Fruit fly (Drosophila melanogaster): ENCODE data around the gene rdx.

rdx gene

DNA sequence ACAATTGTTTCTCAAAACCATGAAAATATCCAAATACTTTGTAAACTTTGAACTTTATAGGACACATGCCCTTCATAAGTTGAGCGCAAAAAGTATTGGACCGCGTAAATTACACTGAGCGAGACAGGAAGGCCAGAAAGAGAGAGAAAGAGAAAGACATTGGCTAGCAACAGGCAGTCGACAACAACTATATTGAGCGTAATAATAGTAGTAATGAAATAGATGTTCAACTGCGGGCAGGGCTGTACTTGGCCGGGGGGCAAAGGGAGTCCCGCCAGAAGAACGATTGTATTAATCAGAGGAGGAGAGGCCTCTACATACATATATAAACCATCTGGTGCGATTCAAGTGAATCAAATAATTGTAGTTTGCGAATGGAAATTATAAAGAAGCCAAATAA, 17.3 kb downstream of the rdx start (continued):
- no peak for TF ChIP-seq Gsc (GFP tag; IDR thresholded peaks at IDR 0.05)
- no peak for TF ChIP-seq CG7556 (GFP tag; optimal IDR thresholded peaks at IDR 0.05)
- no peak for TF ChIP-seq B-H1 (GFP tag; IDR thresholded peaks at IDR 0.05)
- TF ChIP-seq CG4820 (GFP tag; optimal IDR thresholded peaks at IDR 0.05): no peak
- peak; percentile 54 for TF ChIP-seq scrt (GFP tag; optimal IDR thresholded peaks at IDR 0.05)
- peak; percentile 39 for TF ChIP-seq ftz-f1 (GFP tag; optimal IDR thresholded peaks at IDR 0.05)
- no peak for TF ChIP-seq gce (GFP tag; IDR thresholded peaks at IDR 0.05)
- peak; percentile 32 for TF ChIP-seq mirr (GFP tag; optimal IDR thresholded peaks at IDR 0.05)

DNA sequence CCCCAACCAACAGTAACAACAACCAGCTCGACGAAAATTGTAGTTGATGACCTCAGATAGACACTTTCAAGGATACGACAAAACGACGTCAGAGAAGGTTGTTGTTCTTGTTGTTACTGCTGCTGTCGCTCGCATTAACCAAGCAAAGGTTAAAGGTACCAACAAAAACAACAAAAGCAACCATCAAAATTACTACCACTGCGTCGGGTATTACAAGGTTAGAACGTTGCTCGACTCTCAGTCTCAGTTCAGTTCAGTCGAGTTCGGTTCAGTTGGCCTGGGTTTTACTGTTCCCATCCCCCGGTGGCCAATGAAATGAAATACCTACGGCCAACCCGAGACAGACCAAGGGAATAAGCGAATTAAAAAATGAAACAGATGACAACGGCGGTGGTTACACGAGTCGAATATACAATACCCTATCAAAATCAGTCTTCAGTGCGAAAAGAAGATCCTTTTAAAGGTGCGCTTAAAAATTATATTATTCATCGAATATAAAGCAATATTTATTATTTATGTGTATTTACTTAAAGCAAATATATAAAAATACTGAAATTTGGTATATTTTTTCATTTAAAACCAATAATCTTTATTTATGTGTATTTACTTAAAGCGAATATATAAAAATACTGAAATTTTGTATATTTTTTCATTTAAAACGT, 17.9 kb downstream of the rdx start:
- TF ChIP-seq pzg (GFP tag; optimal IDR thresholded peaks at IDR 0.05) (no peak), dysf (GFP tag; IDR thresholded peaks at IDR 0.05) (0 out of 3 replicates have a peak, but pooled peaks have one; percentile 19), bcd (GFP tag; optimal IDR thresholded peaks at IDR 0.05) (no peak), CG4404 (GFP tag; IDR thresholded peaks at IDR 0.05) (no peak), ash1 (GFP tag; optimal IDR thresholded peaks at IDR 0.05) (no peak), Asciz (GFP tag; optimal IDR thresholded peaks at IDR 0.05) (peak; percentile 7), abd-A (tag; optimal IDR thresholded peaks at IDR 0.05) (peak; percentile 70), HLH54F (GFP tag; optimal IDR thresholded peaks at IDR 0.05) (no peak), Dip2 (GFP tag; IDR thresholded peaks at IDR 0.05) (no peak), Sox100B (GFP tag; optimal IDR thresholded peaks at IDR 0.05) (peak; percentile 16), CG1832 (GFP tag; optimal IDR thresholded peaks at IDR 0.05) (no peak), Hand (GFP tag; optimal IDR thresholded peaks at IDR 0.05) (no peak), ftz-f1 (GFP tag; optimal IDR thresholded peaks at IDR 0.05) (peak; percentile 87), CG17829 (tag; optimal IDR thresholded peaks at IDR 0.05) (no peak), eyg (GFP tag; optimal IDR thresholded peaks at IDR 0.05) (no peak), CG14441 (GFP tag; IDR thresholded peaks at IDR 0.05) (peak; percentile 22; the same call in 1 of the 2 replicates), CG30020 (tag; optimal IDR thresholded peaks at IDR 0.05) (no peak), Sry-δ (GFP tag; optimal IDR thresholded peaks at IDR 0.05) (no peak), nerfin-1 (tag; optimal IDR thresholded peaks at IDR 0.05) (peak; percentile 32), Bteb2 (GFP tag; optimal IDR thresholded peaks at IDR 0.05) (no peak), CG3065 (GFP tag; optimal IDR thresholded peaks at IDR 0.05) (no peak), CG10979 (tag; optimal IDR thresholded peaks at IDR 0.05) (peak; percentile 26), Dip3 (GFP tag; optimal IDR thresholded peaks at IDR 0.05) (no peak), gro (GFP tag; optimal IDR thresholded peaks at IDR 0.05) (no peak), chm (GFP tag; IDR thresholded peaks at IDR 0.05) (no peak), gce (GFP tag; IDR thresholded peaks at IDR 0.05) (peak; percentile 41; the same call in 1 of the 3 replicates), CG12391 (tag; optimal IDR thresholded peaks at IDR 0.05) (no peak), gem (tag; optimal IDR thresholded peaks at IDR 0.05) (peak; percentile 39), lola (GFP tag; optimal IDR thresholded peaks at IDR 0.05) (no peak), Nf-YC (tag; optimal IDR thresholded peaks at IDR 0.05) (peak; percentile 1), CG12769 (tag; optimal IDR thresholded peaks at IDR 0.05) (peak; percentile 57), CG4328 (GFP tag; optimal IDR thresholded peaks at IDR 0.05) (no peak), sens (GFP tag) (no peak), peb (GFP tag; IDR thresholded peaks at IDR 0.05) (no peak), Dad (GFP tag; optimal IDR thresholded peaks at IDR 0.05) (no peak), CG16813 (GFP tag; IDR thresholded peaks at IDR 0.05; ENCODE audit: partially characterized antibody) (no peak), CG8765 (GFP tag; IDR thresholded peaks at IDR 0.05) (no peak), jumu (GFP tag; optimal IDR thresholded peaks at IDR 0.05) (no peak), CG2678 (tag; optimal IDR thresholded peaks at IDR 0.05) (peak; percentile 31), CG13287 (GFP tag; IDR thresholded peaks at IDR 0.05; ENCODE audit: partially characterized antibody) (no peak; the same call in 1 of the 2 replicates), Taf1 (GFP tag; IDR thresholded peaks at IDR 0.05) (no peak), Nf-YA (GFP tag; IDR thresholded peaks at IDR 0.05) (no peak)

Data from whole organism, embryonic.